Worm (Caenorhabditis elegans) whole organism, late embryonic: ENCODE results near the gene Y9C9A.5.

Experiments used
- ceh-31 ChIP-seq: sonication (generic microtip); optimal IDR thresholded peaks from 2 replicates; lab custom pipeline; 2016; ENCODE audit warnings: missing genetic modification characterization, missing compliant biosample characterization
- ceh-45 ChIP-seq: fragments of 200-800 bp; sonication (Bioruptor generic); IDR thresholded peaks from 2 replicates; pipeline ENCODE4 v1.3.6; 2022; ENCODE audit warnings: missing genetic modification reagents, missing genetic modification characterization, missing compliant biosample characterization
- ets-4 ChIP-seq: sonication (generic microtip); optimal IDR thresholded peaks from 2 replicates; lab custom pipeline; 2016; ENCODE audit warnings: missing genetic modification characterization, missing compliant biosample characterization
- fkh-10 ChIP-seq: fragments of 150-350 bp; optimal IDR thresholded peaks from 2 replicates; lab custom pipeline; 2014; ENCODE audit warnings: missing biosample characterization, missing genetic modification reagents, missing genetic modification characterization
- gmeb-2 ChIP-seq: sonication (generic microtip); optimal IDR thresholded peaks from 2 replicates; lab custom pipeline; 2016; ENCODE audit warnings: missing genetic modification characterization, inconsistent platforms, missing compliant biosample characterization
- lin-11 ChIP-seq: fragments of 200-800 bp; sonication (Bioruptor generic); optimal IDR thresholded peaks from 2 replicates; lab custom pipeline; 2018; ENCODE audit warnings: mild to moderate bottlenecking, missing genetic modification characterization, missing compliant biosample characterization
- nfya-1 ChIP-seq: sonication (generic microtip); optimal IDR thresholded peaks from 2 replicates; lab custom pipeline; 2017; ENCODE audit warnings: missing genetic modification characterization, mild to moderate bottlenecking, missing compliant biosample characterization, antibody characterized with exemption, moderate library complexity
- nhr-232 ChIP-seq: sonication (generic microtip); optimal IDR thresholded peaks from 2 replicates; lab custom pipeline; 2016; ENCODE audit warnings: missing genetic modification characterization, missing compliant biosample characterization
- pat-9 ChIP-seq: fragments of 200-800 bp; sonication (Bioruptor generic); optimal IDR thresholded peaks from 2 replicates; lab custom pipeline; 2018; ENCODE audit warnings: mild to moderate bottlenecking, missing genetic modification characterization, moderate library complexity, missing compliant biosample characterization
- rnt-1 ChIP-seq: sonication (generic microtip); optimal IDR thresholded peaks from 2 replicates; lab custom pipeline; 2016; ENCODE audit warnings: missing genetic modification characterization, missing compliant biosample characterization
- sox-4 ChIP-seq: sonication (generic microtip); optimal IDR thresholded peaks from 2 replicates; lab custom pipeline; 2017; ENCODE audit warnings: mild to moderate bottlenecking, missing genetic modification characterization, inconsistent platforms, missing compliant biosample characterization
- unc-42 ChIP-seq: sonication (generic microtip); optimal IDR thresholded peaks from 2 replicates; lab custom pipeline; 2016; ENCODE audit warnings: missing genotype, missing genetic modification characterization, missing compliant biosample characterization
- ztf-16 ChIP-seq: sonication (generic microtip); optimal IDR thresholded peaks from 2 replicates; lab custom pipeline; 2017; ENCODE audit warnings: missing genetic modification characterization, missing compliant biosample characterization

DNA sequence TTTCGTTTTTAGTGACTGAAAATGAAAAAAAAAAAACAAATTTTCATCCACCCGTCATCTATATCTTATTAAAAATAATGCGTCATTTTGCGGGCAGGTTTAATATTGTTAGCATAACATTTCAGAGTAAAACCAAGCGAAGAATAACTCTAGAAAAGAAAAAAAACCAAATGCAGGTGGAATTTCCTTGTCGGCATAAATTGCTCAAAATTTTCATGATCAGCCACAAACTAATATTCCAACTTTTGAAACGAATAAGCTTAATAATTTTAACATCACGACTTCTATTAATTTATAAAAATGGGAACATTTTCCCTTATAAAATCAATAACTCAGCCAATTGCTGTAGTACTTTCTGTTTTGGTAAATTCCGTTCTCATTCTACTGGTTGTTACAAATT, 26.1 kb upstream of the Y9C9A.5 start, which contains the start of gene str-155:
- TF ChIP-seq nfya-1 (tag; lab: Kevin White, UChicago) = no peak
- no peak for TF ChIP-seq fkh-10 (GFP tag; lab: Kevin White, UChicago)
- TF ChIP-seq lin-11 (tag; lab: Kevin White, UChicago) = no peak
- no peak for TF ChIP-seq gmeb-2 (tag; lab: Kevin White, UChicago)
- no peak for TF ChIP-seq pat-9 (tag; lab: Kevin White, UChicago)
- TF ChIP-seq ceh-31 = no peak
- no peak for TF ChIP-seq sox-4
- no peak for TF ChIP-seq nhr-232 (tag; lab: Kevin White, UChicago)
- no peak for TF ChIP-seq rnt-1 (tag; lab: Kevin White, UChicago)
- no peak for TF ChIP-seq ceh-45
- TF ChIP-seq ztf-16 (tag; lab: Kevin White, UChicago) = no peak
- no peak for TF ChIP-seq unc-42
- no peak for TF ChIP-seq ets-4 (tag; lab: Kevin White, UChicago)
